Worm (Caenorhabditis elegans): ENCODE data around the gene F27D9.2.

Gene F27D9.2

ce11 chrX:7725615-7726014 lies 52.8 kb downstream of the F27D9.2 start, which contains the start of gene spp-14:
Gene spp-14 (plus strand): TSS chrX:7725979.
- no peak for TF ChIP-seq ztf-23 (GFP tag; IDR thresholded peaks at IDR 0.05)

Data from whole organism, midembryonic.